Fruit fly (Drosophila melanogaster): ENCODE results near the gene SmB.

The SmB gene

DNA sequence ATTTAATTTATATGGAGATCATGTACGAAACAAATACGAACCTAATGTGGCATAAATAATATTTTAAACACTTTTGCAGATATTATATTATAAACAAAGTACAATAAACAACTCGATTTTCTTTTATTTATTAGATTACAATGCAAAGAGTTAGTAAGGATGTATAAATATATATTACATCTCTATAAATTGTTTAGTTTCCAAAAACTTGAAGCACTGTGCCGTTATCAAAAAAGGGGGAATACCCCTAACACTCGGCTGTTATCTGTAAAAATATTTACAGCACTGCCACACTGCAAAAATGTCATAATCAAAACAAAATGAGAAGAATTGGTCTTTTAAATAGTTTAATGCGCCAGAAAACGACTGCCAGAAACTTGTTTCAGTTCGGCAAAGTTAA lies 2.1 kb upstream of the SmB start, which contains the start of gene CG5188 (continued):
- TF ChIP-seq Gug (GFP tag; IDR thresholded peaks at IDR 0.05) (no peak), CG2202 (tag; optimal IDR thresholded peaks at IDR 0.05) (no peak), Max (GFP tag; optimal IDR thresholded peaks at IDR 0.05) (peak; percentile 40), fd64A (GFP tag; optimal IDR thresholded peaks at IDR 0.05) (no peak), ro (GFP tag; IDR thresholded peaks at IDR 0.05) (no peak), BtbVII (GFP tag; optimal IDR thresholded peaks at IDR 0.05) (no peak), CG7372 (GFP tag; IDR thresholded peaks at IDR 0.05) (no peak), CG7928 (GFP tag; optimal IDR thresholded peaks at IDR 0.05) (no peak), Jarid2 (GFP tag; optimal IDR thresholded peaks at IDR 0.05) (no peak), CG1602 (GFP tag; optimal IDR thresholded peaks at IDR 0.05) (peak; percentile 45), YL-1 (GFP tag; optimal IDR thresholded peaks at IDR 0.05) (peak; percentile 82), CG13775 (GFP tag; optimal IDR thresholded peaks at IDR 0.05) (peak; percentile 29), CG4854 (GFP tag; optimal IDR thresholded peaks at IDR 0.05) (no peak), Eip74EF (GFP tag; optimal IDR thresholded peaks at IDR 0.05) (peak in 1 of 2 experiments; percentile 29), CG10959 (GFP tag; IDR thresholded peaks at IDR 0.05) (no peak), wek (GFP tag; optimal IDR thresholded peaks at IDR 0.05) (peak; percentile 98), CG9727 (GFP tag; optimal IDR thresholded peaks at IDR 0.05) (peak; percentile 16), repo (GFP tag; optimal IDR thresholded peaks at IDR 0.05) (no peak), ken (GFP tag; IDR thresholded peaks at IDR 0.05) (peak; percentile 27; the same call in 1 of the 3 replicates), Doc3 (GFP tag; IDR thresholded peaks at IDR 0.05; ENCODE audit: partially characterized antibody) (no peak), Pdp1 (GFP tag; optimal IDR thresholded peaks at IDR 0.05) (peak in 1 of 2 experiments; percentile 98), CG34376 (GFP tag; optimal IDR thresholded peaks at IDR 0.05) (peak; percentile 42), Fer2 (tag; optimal IDR thresholded peaks at IDR 0.05) (no peak), toy (GFP tag; IDR thresholded peaks at IDR 0.05) (no peak), CG10321 (GFP tag; IDR thresholded peaks at IDR 0.05) (no peak), CG13123 (GFP tag; optimal IDR thresholded peaks at IDR 0.05) (peak; percentile 3), CG6683 (GFP tag; optimal IDR thresholded peaks at IDR 0.05) (no peak), CG17328 (GFP tag; IDR thresholded peaks at IDR 0.05) (peak; percentile 68), tup (GFP tag; optimal IDR thresholded peaks at IDR 0.05) (no peak), twi (tag; optimal IDR thresholded peaks at IDR 0.05) (no peak), CG11085 (GFP tag; IDR thresholded peaks at IDR 0.05) (no peak; the same call in 1 of the 2 replicates), al (GFP tag; IDR thresholded peaks at IDR 0.05) (0 out of 2 replicates have a peak, but pooled peaks have one; percentile 31), CG18599 (GFP tag; optimal IDR thresholded peaks at IDR 0.05) (no peak), CG18262 (tag; optimal IDR thresholded peaks at IDR 0.05) (peak; percentile 49), CG31388 (GFP tag; optimal IDR thresholded peaks at IDR 0.05) (no peak), Vsx1 (GFP tag; optimal IDR thresholded peaks at IDR 0.05) (no peak), crol (GFP tag; IDR thresholded peaks at IDR 0.05) (no peak), CG15514 (GFP tag; optimal IDR thresholded peaks at IDR 0.05) (peak; percentile 44), CG32772 (GFP tag; IDR thresholded peaks at IDR 0.05) (no peak), CG15269 (tag; optimal IDR thresholded peaks at IDR 0.05) (peak; percentile 69), Rx (GFP tag; IDR thresholded peaks at IDR 0.05) (no peak), unpg (GFP tag; optimal IDR thresholded peaks at IDR 0.05) (peak; percentile 54), eyg (GFP tag; optimal IDR thresholded peaks at IDR 0.05) (no peak), en (GFP tag; optimal IDR thresholded peaks at IDR 0.05) (no peak), jigr1 (GFP tag; IDR thresholded peaks at IDR 0.05) (no peak), CG9817 (tag; optimal IDR thresholded peaks at IDR 0.05) (no peak), bab2 (GFP tag; optimal IDR thresholded peaks at IDR 0.05) (no peak), CG32767 (GFP tag; IDR thresholded peaks at IDR 0.05) (no peak), Dad (GFP tag; optimal IDR thresholded peaks at IDR 0.05) (no peak), CG30403 (GFP tag; optimal IDR thresholded peaks at IDR 0.05) (peak; percentile 50), CG11723 (GFP tag; optimal IDR thresholded peaks at IDR 0.05) (no peak)
